Fruit fly (Drosophila melanogaster) whole organism, embryonic: ENCODE results near the gene Lrr47.

Source experiments
- Asciz ChIP-seq: fragments of 200-800 bp; sonication (Bioruptor generic); optimal IDR thresholded peaks from 2 replicates; lab custom pipeline; 2017; ENCODE audit warnings: missing biosample characterization, mild to moderate bottlenecking, missing genetic modification characterization, missing genetic modification reagents
- B-H2 ChIP-seq: fragments of 200-800 bp; sonication (Bioruptor generic); optimal IDR thresholded peaks from 2 replicates; lab custom pipeline; 2018; ENCODE audit warnings: missing biosample characterization, mild to moderate bottlenecking, missing genetic modification characterization
- BtbVII ChIP-seq: fragments of 200-800 bp; sonication (Bioruptor generic); optimal IDR thresholded peaks from 3 replicates; lab custom pipeline; 2017; ENCODE audit warnings: missing biosample characterization, mild to moderate bottlenecking, missing genetic modification characterization
- CG10147 ChIP-seq: fragments of 200-800 bp; sonication (Bioruptor generic); optimal IDR thresholded peaks from 2 replicates; lab custom pipeline; 2019; ENCODE audit warnings: missing biosample characterization, mild to moderate bottlenecking, missing genetic modification characterization, moderate library complexity
- CG10565 ChIP-seq: fragments of 200-800 bp; sonication (Bioruptor generic); optimal IDR thresholded peaks from 3 replicates; lab custom pipeline; 2016; ENCODE audit warnings: missing biosample characterization, mild to moderate bottlenecking, missing genetic modification characterization
- CG13287 ChIP-seq: fragments of 200-800 bp; sonication (Bioruptor generic); IDR thresholded peaks from 2 replicates; pipeline ENCODE4 v1.3.6; 2022; ENCODE audit warnings: missing biosample characterization, missing genetic modification characterization; ENCODE audit not compliant: partially characterized antibody
- CG16813 ChIP-seq: fragments of 200-800 bp; sonication (Bioruptor generic); IDR thresholded peaks from 3 replicates; pipeline ENCODE4 v1.3.6; 2022; ENCODE audit warnings: missing biosample characterization, missing genetic modification characterization; ENCODE audit not compliant: partially characterized antibody
- CG17328 ChIP-seq: fragments of 200-800 bp; sonication (Bioruptor generic); IDR thresholded peaks from 2 replicates; pipeline ENCODE4 v1.3.6; 2022; ENCODE audit warnings: missing biosample characterization, missing genetic modification characterization
- CG17568 ChIP-seq: fragments of 200-800 bp; sonication (Bioruptor generic); optimal IDR thresholded peaks from 2 replicates; lab custom pipeline; 2018; ENCODE audit warnings: missing biosample characterization, mild to moderate bottlenecking, missing genetic modification characterization, moderate library complexity
- CG18599 ChIP-seq: fragments of 200-800 bp; sonication (Bioruptor generic); optimal IDR thresholded peaks from 3 replicates; lab custom pipeline; 2017; ENCODE audit warnings: missing biosample characterization, missing genetic modification characterization, mild to moderate bottlenecking, moderate library complexity, missing genetic modification reagents
- CG18619 ChIP-seq: fragments of 200-800 bp; sonication (Bioruptor generic); optimal IDR thresholded peaks from 3 replicates; lab custom pipeline; 2017; ENCODE audit warnings: missing biosample characterization, mild to moderate bottlenecking, missing genetic modification characterization
- CG2202 ChIP-seq: fragments of 200-800 bp; sonication (Bioruptor generic); optimal IDR thresholded peaks from 2 replicates; lab custom pipeline; 2018; ENCODE audit warnings: missing biosample characterization, mild to moderate bottlenecking, missing genetic modification characterization
- CG33213 ChIP-seq: fragments of 200-800 bp; sonication (Bioruptor generic); optimal IDR thresholded peaks from 3 replicates; lab custom pipeline; 2016; ENCODE audit warnings: missing biosample characterization, missing genetic modification characterization
- CG33557 ChIP-seq: fragments of 200-800 bp; sonication (Bioruptor generic); optimal IDR thresholded peaks from 2 replicates; lab custom pipeline; 2019; ENCODE audit warnings: missing biosample characterization, mild to moderate bottlenecking, missing genetic modification characterization, moderate library complexity
- CG4282 ChIP-seq: fragments of 200-800 bp; sonication (Bioruptor generic); optimal IDR thresholded peaks from 2 replicates; lab custom pipeline; 2016; ENCODE audit warnings: missing biosample characterization, missing genetic modification characterization
- CG6765 ChIP-seq: fragments of 200-800 bp; sonication (Bioruptor generic); optimal IDR thresholded peaks from 3 replicates; lab custom pipeline; 2017; ENCODE audit warnings: missing biosample characterization, mild to moderate bottlenecking, missing genetic modification characterization
- CG7963 ChIP-seq: fragments of 200-800 bp; sonication (Bioruptor generic); IDR thresholded peaks from 3 replicates; pipeline ENCODE4 v1.3.6; 2022; ENCODE audit warnings: missing biosample characterization, missing genetic modification characterization; ENCODE audit not compliant: partially characterized antibody
- CG9727 ChIP-seq: fragments of 200-800 bp; sonication (Bioruptor generic); optimal IDR thresholded peaks from 3 replicates; lab custom pipeline; 2017; ENCODE audit warnings: missing biosample characterization, mild to moderate bottlenecking, missing genetic modification characterization
- CTCF ChIP-seq: fragments of 200-800 bp; sonication (Bioruptor generic); optimal IDR thresholded peaks from 2 replicates; lab custom pipeline; 2017; ENCODE audit warnings: missing biosample characterization, mild to moderate bottlenecking, missing genetic modification characterization, moderate library complexity
- CoRest ChIP-seq: fragments of 200-800 bp; sonication (Bioruptor generic); optimal IDR thresholded peaks from 3 replicates; lab custom pipeline; 2018; ENCODE audit warnings: missing biosample characterization, mild to moderate bottlenecking, missing genetic modification characterization, moderate library complexity
- D19B ChIP-seq: fragments of 200-800 bp; sonication (Bioruptor generic); optimal IDR thresholded peaks from 2 replicates; lab custom pipeline; 2017; ENCODE audit warnings: missing biosample characterization, mild to moderate bottlenecking, missing genetic modification characterization
- Eip74EF ChIP-seq, 2 experiments: fragments of 200-800 bp in 1 of 2; fragments of >200 bp in 1 of 2; sonication (Bioruptor generic) in 1 of 2; optimal IDR thresholded peaks; 2 replicates each; lab custom pipeline; 2017 to 2019; ENCODE audit warnings: missing biosample characterization in 2 of 2, missing genetic modification characterization in 2 of 2, mild to moderate bottlenecking in 1 of 2, moderate library complexity in 1 of 2
- H2.0 ChIP-seq: fragments of 200-800 bp; sonication (Bioruptor generic); IDR thresholded peaks from 2 replicates; pipeline ENCODE4 v1.3.6; 2022; ENCODE audit warnings: missing biosample characterization, missing genetic modification characterization
- HLH54F ChIP-seq: fragments of 200-800 bp; sonication (Bioruptor generic); optimal IDR thresholded peaks from 3 replicates; lab custom pipeline; 2016; ENCODE audit warnings: missing biosample characterization, missing genetic modification characterization
- HLHmδ ChIP-seq: fragments of 200-800 bp; sonication (Bioruptor generic); optimal IDR thresholded peaks from 2 replicates; lab custom pipeline; 2018; ENCODE audit warnings: missing biosample characterization, mild to moderate bottlenecking, missing genetic modification characterization, moderate library complexity
- Hr78 ChIP-seq, 2 experiments: fragments of 200-800 bp in 1 of 2; fragments of >200 bp in 1 of 2; sonication (Bioruptor generic) in 1 of 2; optimal IDR thresholded peaks; 2 replicates each; lab custom pipeline; 2017 to 2019; ENCODE audit warnings: missing biosample characterization in 2 of 2, missing genetic modification characterization in 2 of 2, mild to moderate bottlenecking in 1 of 2, moderate library complexity in 1 of 2
- Mad ChIP-seq: fragments of 200-800 bp; sonication (Bioruptor generic); optimal IDR thresholded peaks from 2 replicates; lab custom pipeline; 2016; ENCODE audit warnings: missing biosample characterization, missing genetic modification characterization
- NC2β ChIP-seq: fragments of 200-800 bp; sonication (Bioruptor generic); optimal IDR thresholded peaks from 2 replicates; lab custom pipeline; 2016; ENCODE audit warnings: missing biosample characterization, missing genetic modification characterization
- NfI ChIP-seq: fragments of 200-800 bp; sonication (Bioruptor generic); optimal IDR thresholded peaks from 3 replicates; lab custom pipeline; 2018; ENCODE audit warnings: missing biosample characterization, mild to moderate bottlenecking, missing genetic modification characterization, moderate library complexity
- Oaz ChIP-seq: fragments of 200-800 bp; sonication (Bioruptor generic); IDR thresholded peaks from 2 replicates; pipeline ENCODE4 v1.3.6; 2022; ENCODE audit warnings: missing biosample characterization, missing genetic modification characterization
- Poxn ChIP-seq: fragments of 200-800 bp; sonication (Bioruptor generic); IDR thresholded peaks from 2 replicates; pipeline ENCODE4 v1.3.6; 2022; ENCODE audit warnings: missing biosample characterization, missing genetic modification characterization
- TFAM ChIP-seq: fragments of 200-800 bp; sonication (Bioruptor generic); optimal IDR thresholded peaks from 2 replicates; lab custom pipeline; 2017; ENCODE audit warnings: missing biosample characterization, missing genetic modification characterization, inconsistent platforms
- ara ChIP-seq: fragments of 200-800 bp; sonication (Bioruptor generic); IDR thresholded peaks from 2 replicates; pipeline ENCODE4 v1.3.6; 2022; ENCODE audit warnings: missing biosample characterization, missing genetic modification characterization
- ase ChIP-seq: fragments of 200-800 bp; sonication (Bioruptor generic); IDR thresholded peaks from 3 replicates; pipeline ENCODE4 v1.3.6; 2022; ENCODE audit warnings: missing biosample characterization, missing genetic modification characterization
- ci ChIP-seq: fragments of 200-800 bp; sonication (Bioruptor generic); IDR thresholded peaks from 3 replicates; pipeline ENCODE4 v1.3.6; 2022; ENCODE audit warnings: missing biosample characterization, missing genetic modification characterization
- gem ChIP-seq: fragments of 200-800 bp; sonication (Bioruptor generic); optimal IDR thresholded peaks from 2 replicates; lab custom pipeline; 2019; ENCODE audit warnings: missing biosample characterization, mild to moderate bottlenecking, missing genetic modification characterization, moderate library complexity
- gt ChIP-seq: fragments of 200-800 bp; sonication (Bioruptor generic); IDR thresholded peaks from 2 replicates; pipeline ENCODE4 v1.3.6; 2022; ENCODE audit warnings: missing biosample characterization, missing genetic modification characterization
- ham ChIP-seq: fragments of 200-800 bp; sonication (Bioruptor generic); IDR thresholded peaks from 2 replicates; pipeline ENCODE4 v1.3.6; 2022; ENCODE audit warnings: missing biosample characterization, missing genetic modification characterization
- her ChIP-seq: fragments of 200-800 bp; sonication (Bioruptor generic); optimal IDR thresholded peaks from 2 replicates; lab custom pipeline; 2016; ENCODE audit warnings: missing biosample characterization, missing genetic modification characterization
- hth ChIP-seq: fragments of >200 bp; optimal IDR thresholded peaks from 2 replicates; lab custom pipeline; 2017; ENCODE audit warnings: inconsistent platforms
- jing ChIP-seq: fragments of 200-800 bp; sonication (Bioruptor generic); optimal IDR thresholded peaks from 2 replicates; lab custom pipeline; 2018; ENCODE audit warnings: missing biosample characterization, mild to moderate bottlenecking, missing genetic modification characterization
- kay ChIP-seq: fragments of 200-800 bp; sonication (Bioruptor generic); optimal IDR thresholded peaks from 2 replicates; lab custom pipeline; 2016; ENCODE audit warnings: missing biosample characterization, missing genetic modification characterization
- knrl ChIP-seq: fragments of 200-800 bp; sonication (Bioruptor generic); IDR thresholded peaks from 3 replicates; pipeline ENCODE4 v1.3.6; 2022; ENCODE audit warnings: missing biosample characterization, missing genetic modification characterization; ENCODE audit not compliant: partially characterized antibody
- maf-S ChIP-seq: fragments of 200-800 bp; sonication (Bioruptor generic); optimal IDR thresholded peaks from 2 replicates; lab custom pipeline; 2016; ENCODE audit warnings: missing biosample characterization, missing genetic modification characterization
- oc ChIP-seq: fragments of 200-800 bp; sonication (Bioruptor generic); optimal IDR thresholded peaks from 2 replicates; lab custom pipeline; 2018; ENCODE audit warnings: missing biosample characterization, mild to moderate bottlenecking, missing genetic modification characterization, moderate library complexity
- org-1 ChIP-seq: fragments of 200-800 bp; sonication (Bioruptor generic); optimal IDR thresholded peaks from 2 replicates; lab custom pipeline; 2017; ENCODE audit warnings: missing biosample characterization, missing genetic modification characterization
- prd ChIP-seq, 3 experiments: fragments of >200 bp in 2 of 3; fragments of 200-800 bp in 1 of 3; sonication (Bioruptor generic) in 1 of 3; optimal IDR thresholded peaks in 2 of 3; IDR thresholded peaks in 1 of 3; 2 replicates in 2 of 3; 3 replicates in 1 of 3; pipeline versions ENCODE4 v1.3.6 to Lab custom; 2017 to 2022; ENCODE audit warnings: missing biosample characterization in 1 of 3, missing genetic modification characterization in 1 of 3
- ro ChIP-seq: fragments of 200-800 bp; sonication (Bioruptor generic); IDR thresholded peaks from 2 replicates; pipeline ENCODE4 v1.3.6; 2022; ENCODE audit warnings: missing biosample characterization, missing genetic modification characterization
- sim ChIP-seq: fragments of 200-800 bp; sonication (Bioruptor generic); IDR thresholded peaks from 2 replicates; pipeline ENCODE4 v1.3.6; 2022; ENCODE audit warnings: missing biosample characterization, missing genetic modification characterization
- tin ChIP-seq: fragments of 200-800 bp; sonication (Bioruptor generic); optimal IDR thresholded peaks from 3 replicates; lab custom pipeline; 2016; ENCODE audit warnings: missing biosample characterization, missing genetic modification characterization

The Lrr47 gene

DNA sequence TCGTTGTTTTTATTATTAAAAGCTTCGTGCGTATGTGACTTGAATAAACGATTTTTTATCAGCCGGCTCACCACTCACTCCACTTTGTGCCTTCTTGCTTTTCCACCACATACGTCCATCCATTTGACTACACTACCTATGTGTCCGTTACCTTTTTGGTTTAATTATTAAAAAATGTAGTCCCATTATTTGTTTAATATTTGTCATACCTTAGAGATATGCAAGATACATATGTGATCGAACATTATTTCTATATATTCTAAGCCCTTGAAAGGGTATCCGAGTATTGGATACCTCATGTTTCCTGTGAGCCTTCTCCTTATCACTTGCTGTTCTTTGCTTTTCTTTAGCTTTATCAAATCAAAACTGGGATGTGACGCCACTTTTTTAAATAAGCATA lies 2.1 kb downstream of the Lrr47 start (continued):
- peak; percentile 59 for TF ChIP-seq NfI (GFP tag; lab: Kevin White, UChicago)
- peak; percentile 79 for TF ChIP-seq ci (GFP tag; lab: Robert Waterston, UW)
- no peak for TF ChIP-seq NC2β (GFP tag; lab: Kevin White, UChicago)
- TF ChIP-seq CG18599 (GFP tag; lab: Kevin White, UChicago), result peak; percentile 85
- peak; percentile 37 for TF ChIP-seq Asciz (GFP tag; lab: Kevin White, UChicago)
- TF ChIP-seq maf-S (GFP tag; lab: Kevin White, UChicago), result peak; percentile 16
- 0 out of 2 replicates have a peak, but pooled peaks have one; percentile 8 for TF ChIP-seq Poxn (GFP tag; lab: Robert Waterston, UW)
- no peak for TF ChIP-seq gt (GFP tag; lab: Robert Waterston, UW)
- peak; percentile 50 for TF ChIP-seq org-1 (GFP tag; lab: Kevin White, UChicago)
- peak; percentile 45 for TF ChIP-seq CG10147 (GFP tag; lab: Kevin White, UChicago)
- TF ChIP-seq ara (GFP tag; lab: Robert Waterston, UW), result peak; percentile 51; the same call in 1 of the 2 replicates
- TF ChIP-seq prd (optimal IDR thresholded peaks at IDR 0.05; lab: Kevin White, UChicago), result no peak
- peak; percentile 64 for TF ChIP-seq prd (GFP tag; IDR thresholded peaks at IDR 0.05; lab: Robert Waterston, UW)
- TF ChIP-seq CG4282, result no peak
- no peak for TF ChIP-seq B-H2 (GFP tag; lab: Kevin White, UChicago)
- peak; percentile 49; the same call in 2 of the 3 replicates for TF ChIP-seq ase (GFP tag; lab: Robert Waterston, UW)
- TF ChIP-seq CG6765 (GFP tag; lab: Kevin White, UChicago), result peak; percentile 43
- TF ChIP-seq knrl (GFP tag; lab: Robert Waterston, UW), result no peak
- peak; percentile 55 for TF ChIP-seq BtbVII (GFP tag; lab: Kevin White, UChicago)
- no peak for TF ChIP-seq CG33557
- no peak for TF ChIP-seq HLHmδ
- TF ChIP-seq her (GFP tag; lab: Kevin White, UChicago), result no peak
- 0 out of 2 replicates have a peak, but pooled peaks have one; percentile 13 for TF ChIP-seq sim
- no peak for TF ChIP-seq TFAM
- TF ChIP-seq ham (GFP tag; lab: Robert Waterston, UW), result no peak
- no peak for TF ChIP-seq hth
- TF ChIP-seq ro (GFP tag; lab: Robert Waterston, UW), result peak; percentile 42
- peak; percentile 53 for TF ChIP-seq CoRest
- TF ChIP-seq Eip74EF (GFP tag; optimal IDR thresholded peaks at IDR 0.05; lab: Kevin White, UChicago), result peak in 1 of 2 experiments; percentile 41
- peak; percentile 73 for TF ChIP-seq Oaz (GFP tag; lab: Robert Waterston, UW)
- peak; percentile 77 for TF ChIP-seq gem
- TF ChIP-seq CG33213 (GFP tag; lab: Kevin White, UChicago), result no peak
- TF ChIP-seq CG17568, result peak; percentile 36
- TF ChIP-seq tin, result no peak
- no peak for TF ChIP-seq CG13287
- TF ChIP-seq CG9727, result peak; percentile 43
- peak; percentile 53; the same call in 1 of the 2 replicates for TF ChIP-seq H2.0 (GFP tag; lab: Robert Waterston, UW)
- TF ChIP-seq CTCF (GFP tag; lab: Kevin White, UChicago), result no peak
- TF ChIP-seq CG10565 (GFP tag; lab: Kevin White, UChicago), result no peak
- no peak for TF ChIP-seq CG2202 (tag; lab: Kevin White, UChicago)
- peak; percentile 17 for TF ChIP-seq HLH54F (GFP tag; lab: Kevin White, UChicago)
- TF ChIP-seq jing, result no peak
- TF ChIP-seq CG17328 (GFP tag; lab: Robert Waterston, UW), result 0 out of 2 replicates have a peak, but pooled peaks have one; percentile 45
- TF ChIP-seq D19B (GFP tag; lab: Kevin White, UChicago), result peak; percentile 49
- TF ChIP-seq CG18619, result peak; percentile 30
- TF ChIP-seq oc, result no peak
- TF ChIP-seq Hr78 (GFP tag; optimal IDR thresholded peaks at IDR 0.05; lab: Kevin White, UChicago), result no peak
- TF ChIP-seq kay, result no peak
- no peak for TF ChIP-seq CG16813 (GFP tag; lab: Robert Waterston, UW)
- no peak for TF ChIP-seq CG7963 (GFP tag; lab: Robert Waterston, UW)
- TF ChIP-seq Mad (GFP tag; lab: Kevin White, UChicago), result no peak
